Worm (Caenorhabditis elegans): ENCODE measurements around the gene srh-23.
A peak's percentile ranks its signal among the peaks of the same experiment; 100 is the strongest.

The srh-23 gene

ce11 chrV:4920690-4921152 lies at the start of gene srh-23, which contains the start of gene C02E7.8:
TSS of gene srh-23 (plus strand) at chrV:4921102.
TSS of gene C02E7.8 (minus strand) at chrV:4920790.
- no peak for TF ChIP-seq nhr-77 (tag; optimal IDR thresholded peaks at IDR 0.05)
- TF ChIP-seq blmp-1 (tag; optimal IDR thresholded peaks at IDR 0.05): peak; percentile 33
- TF ChIP-seq unc-62 (GFP tag; optimal IDR thresholded peaks at IDR 0.05): no peak
- TF ChIP-seq ztf-11 (tag; optimal IDR thresholded peaks at IDR 0.05): no peak

ce11 chrV:4871992-4872391 lies 48.9 kb upstream of the srh-23 start, which contains the start of gene srd-33:
TSS of gene srd-33 (plus strand) at chrV:4872292.
- TF ChIP-seq sup-37 (GFP tag; optimal IDR thresholded peaks at IDR 0.05) (no peak), pax-3 (tag; optimal IDR thresholded peaks at IDR 0.05) (no peak), unc-130 (tag; optimal IDR thresholded peaks at IDR 0.05) (no peak), unc-62 (GFP tag; optimal IDR thresholded peaks at IDR 0.05) (no peak), F16B12.6 (tag; optimal IDR thresholded peaks at IDR 0.05) (no peak), lin-35 (GFP tag; optimal IDR thresholded peaks at IDR 0.05) (no peak), fkh-10 (GFP tag; optimal IDR thresholded peaks at IDR 0.05) (no peak), aly-2 (tag; optimal IDR thresholded peaks at IDR 0.05) (no peak), efl-3 (GFP tag; optimal IDR thresholded peaks at IDR 0.05) (no peak), alr-1 (tag; optimal IDR thresholded peaks at IDR 0.05; ENCODE audit: borderline replicate concordance) (no peak), nhr-12 (tag; optimal IDR thresholded peaks at IDR 0.05) (no peak), zip-4 (GFP tag; optimal IDR thresholded peaks at IDR 0.05) (no peak), tlp-1 (tag; optimal IDR thresholded peaks at IDR 0.05) (no peak), nhr-76 (tag; optimal IDR thresholded peaks at IDR 0.05) (no peak), ceh-82 (tag; optimal IDR thresholded peaks at IDR 0.05) (no peak), hlh-17 (GFP tag; optimal IDR thresholded peaks at IDR 0.05; ENCODE audit: borderline replicate concordance) (no peak), ceh-63 (GFP tag; optimal IDR thresholded peaks at IDR 0.05) (no peak), ceh-90 (tag; optimal IDR thresholded peaks at IDR 0.05) (no peak)

ce11 chrV:4877587-4877986 lies 43.3 kb upstream of the srh-23 start, which contains the start of gene T19H12.6:
TSS of gene T19H12.6 (minus strand) at chrV:4877687.
- no peak for TF ChIP-seq mdl-1 (tag; optimal IDR thresholded peaks at IDR 0.05)
- no peak for TF ChIP-seq lin-14 (GFP tag; optimal IDR thresholded peaks at IDR 0.05)
- TF ChIP-seq nhr-84 (tag; optimal IDR thresholded peaks at IDR 0.05): no peak
- TF ChIP-seq dsc-1 (tag; optimal IDR thresholded peaks at IDR 0.05): no peak
- TF ChIP-seq snu-23 (GFP tag; optimal IDR thresholded peaks at IDR 0.05): no peak
- no peak for TF ChIP-seq F16B12.6 (tag; optimal IDR thresholded peaks at IDR 0.05)
- no peak for TF ChIP-seq nhr-71 (tag; optimal IDR thresholded peaks at IDR 0.05)
- no peak for TF ChIP-seq ceh-82 (tag; optimal IDR thresholded peaks at IDR 0.05)
- TF ChIP-seq rnt-1 (tag; optimal IDR thresholded peaks at IDR 0.05): no peak
- TF ChIP-seq mab-9 (GFP tag; IDR thresholded peaks at IDR 0.05): no peak
- no peak for TF ChIP-seq irx-1 (tag; optimal IDR thresholded peaks at IDR 0.05)

DNA sequence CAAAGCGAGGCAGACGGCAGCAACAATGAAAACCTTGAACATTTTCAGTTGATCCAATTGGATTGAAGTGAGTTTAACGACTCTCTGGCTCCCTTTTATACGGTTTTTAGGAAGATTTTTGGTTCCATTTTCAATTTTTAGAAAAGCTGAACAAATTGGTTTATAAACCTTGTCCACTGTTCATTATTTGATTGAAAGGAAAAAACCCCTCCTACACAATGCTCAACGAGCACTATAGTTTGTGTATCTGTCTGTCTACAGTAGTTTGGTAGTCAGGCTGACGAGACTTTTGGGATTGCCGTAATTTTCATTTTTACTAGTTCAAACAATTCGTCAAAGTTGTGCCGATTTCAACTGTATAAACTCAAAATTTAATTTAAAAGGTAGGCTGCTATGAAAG lies 41.7 kb upstream of the srh-23 start, which contains the start of gene T19H12.15:
TSS of gene T19H12.15 (minus strand) at position 101 of the 400 bp plus-strand sequence.
- TF ChIP-seq ztf-4 (tag; optimal IDR thresholded peaks at IDR 0.05) (no peak), fos-1 (tag; optimal IDR thresholded peaks at IDR 0.05) (no peak), C16A3.4 (tag; optimal IDR thresholded peaks at IDR 0.05) (no peak), unc-86 (tag; optimal IDR thresholded peaks at IDR 0.05) (no peak), nhr-12 (tag; optimal IDR thresholded peaks at IDR 0.05) (no peak), efl-3 (GFP tag; optimal IDR thresholded peaks at IDR 0.05) (no peak), sptf-1 (tag; optimal IDR thresholded peaks at IDR 0.05) (no peak), irx-1 (tag; optimal IDR thresholded peaks at IDR 0.05) (no peak), fkh-4 (tag; optimal IDR thresholded peaks at IDR 0.05; ENCODE audit: borderline replicate concordance) (no peak), mef-2 (tag; optimal IDR thresholded peaks at IDR 0.05) (no peak), fkh-8 (tag; optimal IDR thresholded peaks at IDR 0.05) (no peak), unc-130 (tag; optimal IDR thresholded peaks at IDR 0.05) (no peak), C34B4.2 (tag; optimal IDR thresholded peaks at IDR 0.05) (no peak), aha-1 (tag; optimal IDR thresholded peaks at IDR 0.05) (no peak), mab-9 (GFP tag; IDR thresholded peaks at IDR 0.05) (no peak), ceh-8 (GFP tag; optimal IDR thresholded peaks at IDR 0.05) (no peak), F16B12.6 (tag; optimal IDR thresholded peaks at IDR 0.05) (no peak), nhr-11 (tag; optimal IDR thresholded peaks at IDR 0.05) (no peak)

Data from whole organism, L1 larva.